Fruit fly (Drosophila melanogaster): ENCODE data around the gene mIF2.
A peak's percentile ranks its signal among the peaks of the same experiment; 100 is the strongest.

The mIF2 gene

dm6 chr3R:28544538-28545393 is at the start of gene mIF2 (continued):
- peak; percentile 8; the same call in 1 of the 2 replicates for TF ChIP-seq CG32532 (GFP tag; IDR thresholded peaks at IDR 0.05)
- TF ChIP-seq CG9797 (GFP tag; optimal IDR thresholded peaks at IDR 0.05), result peak; percentile 11
- TF ChIP-seq dpn (GFP tag; optimal IDR thresholded peaks at IDR 0.05), result peak; percentile 12 to 33
- TF ChIP-seq CG10959 (GFP tag; IDR thresholded peaks at IDR 0.05), result no peak
- no peak; the same call in 2 of the 3 replicates for TF ChIP-seq Opbp (GFP tag; IDR thresholded peaks at IDR 0.05; ENCODE audit: partially characterized antibody)
- TF ChIP-seq ind (GFP tag; optimal IDR thresholded peaks at IDR 0.05), result peak; percentile 10
- TF ChIP-seq Blimp-1 (GFP tag; optimal IDR thresholded peaks at IDR 0.05), result peak; percentile 3
- TF ChIP-seq slou (GFP tag; optimal IDR thresholded peaks at IDR 0.05), result peak; percentile 17
- peak; percentile 33 for TF ChIP-seq CG30403 (GFP tag; optimal IDR thresholded peaks at IDR 0.05)
- TF ChIP-seq CG7372 (GFP tag; IDR thresholded peaks at IDR 0.05), result 0 out of 2 replicates have a peak, but pooled peaks have one; percentile 29
- no peak for TF ChIP-seq CG17328 (GFP tag; IDR thresholded peaks at IDR 0.05)
- TF ChIP-seq tio (GFP tag; optimal IDR thresholded peaks at IDR 0.05), result peak; percentile 11
- TF ChIP-seq CG2116 (GFP tag; optimal IDR thresholded peaks at IDR 0.05), result peak; percentile 57
- TF ChIP-seq E2f2 (GFP tag; IDR thresholded peaks at IDR 0.05), result peak; percentile 37; the same call in 1 of the 2 replicates
- TF ChIP-seq CHES-1-like (GFP tag; optimal IDR thresholded peaks at IDR 0.05), result no peak
- peak; percentile 26 for TF ChIP-seq Bteb2 (GFP tag; optimal IDR thresholded peaks at IDR 0.05)
- TF ChIP-seq Pdp1 (GFP tag; optimal IDR thresholded peaks at IDR 0.05), result peak in 1 of 2 experiments; percentile 97
- TF ChIP-seq Dll (GFP tag; IDR thresholded peaks at IDR 0.05; ENCODE audit: partially characterized antibody), result peak; percentile 60; the same call in 2 of the 4 replicates
- TF ChIP-seq CG12659 (GFP tag; optimal IDR thresholded peaks at IDR 0.05), result peak; percentile 34
- TF ChIP-seq Nf-YC (tag; optimal IDR thresholded peaks at IDR 0.05), result peak; percentile 14
- TF ChIP-seq CTCF (GFP tag; optimal IDR thresholded peaks at IDR 0.05), result peak; percentile 95
- peak; percentile 39; the same call in 1 of the 2 replicates for TF ChIP-seq Rfx (GFP tag; IDR thresholded peaks at IDR 0.05)
- TF ChIP-seq CG8388 (GFP tag; optimal IDR thresholded peaks at IDR 0.05), result no peak
- TF ChIP-seq zen (tag; optimal IDR thresholded peaks at IDR 0.05), result peak; percentile 43
- peak; percentile 91; the same call in 2 of the 3 replicates for TF ChIP-seq jigr1 (GFP tag; IDR thresholded peaks at IDR 0.05)
- peak; percentile 90 for TF ChIP-seq CG7928 (GFP tag; optimal IDR thresholded peaks at IDR 0.05)
- no peak for TF ChIP-seq inv (GFP tag; IDR thresholded peaks at IDR 0.05; ENCODE audit: partially characterized antibody)
- TF ChIP-seq CG1233 (GFP tag; optimal IDR thresholded peaks at IDR 0.05), result no peak
- no peak for TF ChIP-seq tll (GFP tag; optimal IDR thresholded peaks at IDR 0.05)
- TF ChIP-seq pb (GFP tag; optimal IDR thresholded peaks at IDR 0.05), result no peak
- TF ChIP-seq CG15696 (tag; optimal IDR thresholded peaks at IDR 0.05), result peak; percentile 39
- peak; percentile 92 for TF ChIP-seq MBD-R2 (GFP tag; IDR thresholded peaks at IDR 0.05)
- no peak for TF ChIP-seq CG15073 (GFP tag; optimal IDR thresholded peaks at IDR 0.05)
- peak; percentile 41 for TF ChIP-seq Hmr (GFP tag; optimal IDR thresholded peaks at IDR 0.05)
- TF ChIP-seq lbe (GFP tag; optimal IDR thresholded peaks at IDR 0.05), result no peak
- peak; percentile 40; the same call in 1 of the 2 replicates for TF ChIP-seq CG31441 (GFP tag; IDR thresholded peaks at IDR 0.05)
- peak; percentile 59 for TF ChIP-seq sob (GFP tag; IDR thresholded peaks at IDR 0.05)
- TF ChIP-seq Hr3 (GFP tag; optimal IDR thresholded peaks at IDR 0.05), result peak; percentile 19
- no peak for TF ChIP-seq CG2889 (GFP tag; IDR thresholded peaks at IDR 0.05)
- TF ChIP-seq CG15601 (tag; optimal IDR thresholded peaks at IDR 0.05), result peak; percentile 43
- no peak for TF ChIP-seq Ravus (GFP tag; IDR thresholded peaks at IDR 0.05)
- TF ChIP-seq D19A (tag; optimal IDR thresholded peaks at IDR 0.05), result peak; percentile 17
- peak; percentile 26 for TF ChIP-seq Dek (tag; optimal IDR thresholded peaks at IDR 0.05)
- peak; percentile 42; the same call in 1 of the 3 replicates for TF ChIP-seq knrl (GFP tag; IDR thresholded peaks at IDR 0.05; ENCODE audit: partially characterized antibody)
- TF ChIP-seq NK7.1 (GFP tag; optimal IDR thresholded peaks at IDR 0.05), result no peak
- peak; percentile 3 for TF ChIP-seq CG10654 (GFP tag; optimal IDR thresholded peaks at IDR 0.05)
- TF ChIP-seq wek (GFP tag; optimal IDR thresholded peaks at IDR 0.05), result no peak
- peak; percentile 24; the same call in 1 of the 3 replicates for TF ChIP-seq CG11560 (tag; IDR thresholded peaks at IDR 0.05)

Data from whole organism, embryonic.